Worm (Caenorhabditis elegans) whole organism, late embryonic: ENCODE results near the gene W01A11.1.

ENCODE experiments used
- C38D4.7 ChIP-seq: fragments of 200-800 bp; sonication (Bioruptor generic); optimal IDR thresholded peaks from 2 replicates; lab custom pipeline; 2018; ENCODE audit warnings: mild to moderate bottlenecking, missing genetic modification characterization, moderate library complexity, missing compliant biosample characterization
- T23F11.4 ChIP-seq: fragments of 200-800 bp; sonication (Bioruptor generic); optimal IDR thresholded peaks from 2 replicates; lab custom pipeline; 2018; ENCODE audit warnings: mild to moderate bottlenecking, missing genetic modification characterization, missing compliant biosample characterization
- Y22D7AL.16 ChIP-seq: sonication (generic microtip); optimal IDR thresholded peaks from 2 replicates; lab custom pipeline; 2016; ENCODE audit warnings: missing genetic modification characterization, missing compliant biosample characterization
- ama-1 ChIP-seq: fragments of 150-350 bp; optimal IDR thresholded peaks from 2 replicates; lab custom pipeline; 2014
- ceh-14 ChIP-seq: sonication (generic microtip); optimal IDR thresholded peaks from 2 replicates; lab custom pipeline; 2016; ENCODE audit warnings: missing genotype, missing genetic modification characterization, missing compliant biosample characterization
- ceh-18 ChIP-seq: sonication (generic microtip); optimal IDR thresholded peaks from 2 replicates; lab custom pipeline; 2016; ENCODE audit warnings: missing genetic modification characterization, missing compliant biosample characterization
- ceh-19 ChIP-seq: fragments of 200-800 bp; sonication (Bioruptor generic); optimal IDR thresholded peaks from 2 replicates; lab custom pipeline; 2018; ENCODE audit warnings: mild to moderate bottlenecking, missing genetic modification characterization, missing compliant biosample characterization
- ceh-2 ChIP-seq: sonication (generic microtip); optimal IDR thresholded peaks from 2 replicates; lab custom pipeline; 2016; ENCODE audit warnings: missing genotype, missing genetic modification characterization, missing compliant biosample characterization
- ceh-22 ChIP-seq: sonication (generic microtip); optimal IDR thresholded peaks from 2 replicates; lab custom pipeline; 2017; ENCODE audit warnings: missing biosample characterization, missing genetic modification characterization
- ceh-30 ChIP-seq: fragments of 150-350 bp; optimal IDR thresholded peaks from 2 replicates; lab custom pipeline; 2014; ENCODE audit warnings: missing biosample characterization, missing genetic modification characterization
- ceh-45 ChIP-seq: fragments of 200-800 bp; sonication (Bioruptor generic); IDR thresholded peaks from 2 replicates; pipeline ENCODE4 v1.3.6; 2022; ENCODE audit warnings: missing genetic modification reagents, missing genetic modification characterization, missing compliant biosample characterization
- ceh-48 ChIP-seq: sonication (generic microtip); optimal IDR thresholded peaks from 2 replicates; lab custom pipeline; 2016; ENCODE audit warnings: missing genetic modification characterization, inconsistent platforms, missing compliant biosample characterization
- che-1 ChIP-seq: sonication (generic microtip); optimal IDR thresholded peaks from 2 replicates; lab custom pipeline; 2016; ENCODE audit warnings: mild to moderate bottlenecking, missing genetic modification characterization, missing compliant biosample characterization
- elt-2 ChIP-seq: sonication (generic microtip); optimal IDR thresholded peaks from 2 replicates; lab custom pipeline; 2016; ENCODE audit warnings: missing genetic modification reagents, missing genetic modification characterization, missing compliant biosample characterization
- elt-4 ChIP-seq: sonication (generic microtip); optimal IDR thresholded peaks from 2 replicates; lab custom pipeline; 2016; ENCODE audit warnings: missing genetic modification characterization, missing compliant biosample characterization
- ets-4 ChIP-seq: sonication (generic microtip); optimal IDR thresholded peaks from 2 replicates; lab custom pipeline; 2016; ENCODE audit warnings: missing genetic modification characterization, missing compliant biosample characterization
- eyg-1 ChIP-seq: sonication (generic microtip); optimal IDR thresholded peaks from 2 replicates; lab custom pipeline; 2016; ENCODE audit warnings: missing genotype, missing genetic modification characterization, missing compliant biosample characterization
- fax-1 ChIP-seq: sonication (generic microtip); optimal IDR thresholded peaks from 2 replicates; lab custom pipeline; 2016; ENCODE audit warnings: missing genotype, missing genetic modification characterization, missing compliant biosample characterization
- fkh-6 ChIP-seq: sonication (generic microtip); optimal IDR thresholded peaks from 2 replicates; lab custom pipeline; 2016; ENCODE audit warnings: missing genetic modification characterization, missing compliant biosample characterization
- hlh-8 ChIP-seq: sonication (generic microtip); optimal IDR thresholded peaks from 2 replicates; lab custom pipeline; 2016; ENCODE audit warnings: missing genotype, missing genetic modification characterization, missing compliant biosample characterization
- lim-6 ChIP-seq: sonication (generic microtip); optimal IDR thresholded peaks from 2 replicates; lab custom pipeline; 2016; ENCODE audit warnings: missing genetic modification characterization, missing compliant biosample characterization
- lin-11 ChIP-seq: fragments of 200-800 bp; sonication (Bioruptor generic); optimal IDR thresholded peaks from 2 replicates; lab custom pipeline; 2018; ENCODE audit warnings: mild to moderate bottlenecking, missing genetic modification characterization, missing compliant biosample characterization
- nfya-1 ChIP-seq: sonication (generic microtip); optimal IDR thresholded peaks from 2 replicates; lab custom pipeline; 2017; ENCODE audit warnings: missing genetic modification characterization, mild to moderate bottlenecking, missing compliant biosample characterization, antibody characterized with exemption, moderate library complexity
- nhr-11 ChIP-seq: fragments of 150-350 bp; optimal IDR thresholded peaks from 2 replicates; lab custom pipeline; 2014; ENCODE audit warnings: missing biosample characterization, missing genetic modification characterization
- pax-1 ChIP-seq: fragments of 150-350 bp; optimal IDR thresholded peaks from 2 replicates; lab custom pipeline; 2014; ENCODE audit warnings: missing biosample characterization, missing genetic modification characterization
- pha-4 ChIP-seq: fragments of 150-350 bp; optimal IDR thresholded peaks from 2 replicates; lab custom pipeline; 2018; ENCODE audit warnings: missing biosample characterization, missing genetic modification reagents, missing genetic modification characterization
- pros-1 ChIP-seq: fragments of 150-350 bp; optimal IDR thresholded peaks from 2 replicates; lab custom pipeline; 2014; ENCODE audit warnings: missing biosample characterization, missing genetic modification reagents, missing genetic modification characterization
- sdc-2 ChIP-seq: sonication (generic microtip); optimal IDR thresholded peaks from 2 replicates; lab custom pipeline; 2016; ENCODE audit warnings: missing genotype, missing genetic modification characterization, missing compliant biosample characterization
- sox-4 ChIP-seq: sonication (generic microtip); optimal IDR thresholded peaks from 2 replicates; lab custom pipeline; 2017; ENCODE audit warnings: mild to moderate bottlenecking, missing genetic modification characterization, inconsistent platforms, missing compliant biosample characterization
- unc-3 ChIP-seq, 2 experiments: fragments of 200-800 bp in 1 of 2; sonication (Bioruptor generic) in 1 of 2; sonication (generic microtip) in 1 of 2; conservative IDR thresholded peaks in 1 of 2; optimal IDR thresholded peaks in 1 of 2; 2 replicates each; pipeline versions ENCODE4 v1.3.6 to Lab custom; 2016 to 2022; ENCODE audit warnings: missing compliant biosample characterization in 2 of 2, missing genetic modification characterization in 2 of 2, missing genetic modification reagents in 1 of 2
- unc-42 ChIP-seq: sonication (generic microtip); optimal IDR thresholded peaks from 2 replicates; lab custom pipeline; 2016; ENCODE audit warnings: missing genotype, missing genetic modification characterization, missing compliant biosample characterization
- unc-55 ChIP-seq: sonication (generic microtip); optimal IDR thresholded peaks from 2 replicates; lab custom pipeline; 2017; ENCODE audit warnings: missing biosample characterization, missing genetic modification reagents, missing genetic modification characterization
- unc-86 ChIP-seq: sonication (generic microtip); optimal IDR thresholded peaks from 2 replicates; lab custom pipeline; 2016; ENCODE audit warnings: missing genetic modification characterization, missing compliant biosample characterization
- zip-5 ChIP-seq: sonication (generic microtip); optimal IDR thresholded peaks from 2 replicates; lab custom pipeline; 2016; ENCODE audit warnings: missing genetic modification characterization, missing compliant biosample characterization

Gene W01A11.1

DNA sequence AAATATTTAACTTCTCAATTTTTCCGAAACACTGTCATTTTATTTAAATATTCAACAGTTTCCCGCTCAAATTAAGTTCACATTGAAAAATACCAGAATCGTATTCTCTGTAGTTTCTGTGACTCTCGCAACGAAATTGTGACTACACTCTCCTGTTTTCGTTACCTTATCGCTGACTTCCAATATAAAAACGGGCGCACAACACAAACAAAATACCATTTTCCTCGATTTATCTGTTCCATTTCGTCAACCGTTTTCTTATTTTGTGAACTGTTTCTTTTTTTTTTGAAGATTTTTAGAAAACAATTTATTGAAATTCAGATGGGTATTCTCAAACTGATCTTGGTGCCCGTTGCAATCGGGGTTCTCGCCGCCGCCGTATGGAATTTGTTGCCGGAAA lies at the start of gene W01A11.1:
Gene W01A11.1 (plus strand): TSS at position 322 of the 400 bp plus-strand sequence.
- no peak for TF ChIP-seq hlh-8 (tag; lab: Kevin White, UChicago)
- TF ChIP-seq sox-4 (tag; lab: Kevin White, UChicago): no peak
- no peak for TF ChIP-seq sdc-2 (tag; lab: Kevin White, UChicago)
- no peak for TF ChIP-seq nhr-11 (tag; lab: Kevin White, UChicago)
- no peak for TF ChIP-seq T23F11.4
- no peak for TF ChIP-seq ama-1 (lab: Kevin White, UChicago)
- no peak for TF ChIP-seq lin-11 (tag; lab: Kevin White, UChicago)
- TF ChIP-seq ceh-45: no peak
- no peak for TF ChIP-seq ceh-22 (tag; lab: Kevin White, UChicago)
- no peak for TF ChIP-seq ceh-19 (GFP tag; lab: Kevin White, UChicago)
- no peak for TF ChIP-seq ceh-14 (tag; lab: Kevin White, UChicago)
- no peak for TF ChIP-seq eyg-1 (tag; lab: Kevin White, UChicago)
- no peak for TF ChIP-seq unc-86 (tag; lab: Kevin White, UChicago)
- TF ChIP-seq unc-42: no peak
- TF ChIP-seq nfya-1: no peak
- TF ChIP-seq fkh-6: no peak

- TF ChIP-seq ceh-14 (tag; lab: Kevin White, UChicago) (no peak), ceh-18 (tag; lab: Kevin White, UChicago) (no peak), Y22D7AL.16 (tag; lab: Kevin White, UChicago) (no peak), fax-1 (tag; lab: Kevin White, UChicago) (no peak), unc-42 (no peak), pros-1 (tag; lab: Kevin White, UChicago) (no peak), ceh-48 (peak; percentile 33), eyg-1 (tag; lab: Kevin White, UChicago) (no peak), zip-5 (no peak)
- TF ChIP-seq, all 69 proteins: peak for 1
Observed at ce11 chrV:6450129-6451011, 48.7 kb upstream of the W01A11.1 start, which contains the start of gene acl-8. TSS of gene acl-8 (plus strand) at chrV:6450870.

DNA sequence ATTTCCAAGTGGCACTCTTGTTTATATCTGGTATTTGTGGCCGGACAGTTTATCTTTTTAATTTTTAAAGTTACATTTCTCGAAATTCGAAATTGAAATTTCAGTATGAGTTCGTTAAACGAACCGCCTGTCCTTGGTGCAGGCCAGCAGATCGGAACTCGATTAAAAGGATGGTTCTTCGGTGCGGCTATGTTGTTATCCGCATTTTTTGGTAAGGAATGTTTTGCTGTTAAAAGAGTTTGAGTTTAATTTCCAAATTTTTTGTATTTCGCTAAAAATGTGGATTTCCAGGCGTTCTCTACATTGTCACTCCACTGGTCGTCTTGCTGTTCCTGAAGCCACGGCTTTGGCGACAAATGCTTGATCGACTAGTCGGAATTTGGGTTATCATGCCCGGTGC lies 45.9 kb upstream of the W01A11.1 start, which contains the start of gene acl-9:
Gene acl-9 (plus strand): TSS at position 105 of the 400 bp plus-strand sequence.
- TF ChIP-seq pha-4 (no peak), C38D4.7 (GFP tag; lab: Kevin White, UChicago) (no peak), unc-3 (GFP tag; conservative IDR thresholded peaks at IDR 0.05; lab: Robert Waterston, UW) (no peak), unc-3 (tag; optimal IDR thresholded peaks at IDR 0.05; lab: Kevin White, UChicago) (no peak), che-1 (tag; lab: Kevin White, UChicago) (no peak), elt-4 (tag; lab: Kevin White, UChicago) (no peak), ceh-22 (tag; lab: Kevin White, UChicago) (no peak), ceh-30 (tag; lab: Kevin White, UChicago) (no peak), lim-6 (tag; lab: Kevin White, UChicago) (no peak), pros-1 (tag; lab: Kevin White, UChicago) (no peak), ets-4 (no peak), pax-1 (no peak), ceh-2 (tag; lab: Kevin White, UChicago) (no peak), unc-55 (no peak)

DNA sequence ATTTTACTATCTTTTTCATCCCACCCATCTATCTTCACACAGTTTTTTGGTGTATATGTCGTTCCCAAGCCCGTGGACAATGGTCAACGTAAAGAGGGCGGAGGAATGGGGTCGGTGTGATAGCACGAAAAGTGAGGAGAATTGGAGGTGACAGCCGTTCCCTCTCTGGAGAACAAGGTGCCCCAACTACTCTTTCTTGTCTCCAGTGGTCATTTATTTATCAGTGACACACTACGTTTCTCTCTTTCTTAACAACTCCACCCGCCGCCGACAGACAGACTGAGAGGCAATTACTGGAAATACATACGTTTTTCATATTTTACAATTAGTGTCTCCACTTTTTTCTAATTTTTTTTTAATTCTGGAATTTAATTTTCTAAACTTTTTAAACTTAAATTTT lies 42.1 kb upstream of the W01A11.1 start:
- TF ChIP-seq unc-55: peak; percentile 42
- TF ChIP-seq elt-2 (tag; lab: Kevin White, UChicago): peak; percentile 6
- no peak for TF ChIP-seq ceh-48
